Worm (Caenorhabditis elegans) whole organism, early embryonic: ENCODE measurements around the gene srbc-84.

ENCODE experiments used
- F13C5.2 ChIP-seq: sonication (generic microtip); optimal IDR thresholded peaks from 2 replicates; lab custom pipeline; 2017; ENCODE audit warnings: mild to moderate bottlenecking, missing genetic modification characterization, inconsistent platforms, missing compliant biosample characterization
- ama-1 ChIP-seq: fragments of 150-350 bp; optimal IDR thresholded peaks from 2 replicates; lab custom pipeline; 2014
- ceh-36 ChIP-seq: sonication (generic microtip); optimal IDR thresholded peaks from 2 replicates; lab custom pipeline; 2016; ENCODE audit warnings: missing genetic modification characterization, inconsistent platforms, missing compliant biosample characterization
- ets-7 ChIP-seq: sonication (generic microtip); optimal IDR thresholded peaks from 2 replicates; lab custom pipeline; 2016; ENCODE audit warnings: missing genotype, missing genetic modification characterization, missing compliant biosample characterization
- flt-1 ChIP-seq: fragments of 200-800 bp; sonication (Bioruptor generic); IDR thresholded peaks from 2 replicates; pipeline ENCODE4 v1.3.6; 2022; ENCODE audit warnings: missing genetic modification characterization, missing compliant biosample characterization
- hmbx-1 ChIP-seq: sonication (generic microtip); optimal IDR thresholded peaks from 2 replicates; lab custom pipeline; 2016; ENCODE audit warnings: mild to moderate bottlenecking, missing genetic modification characterization, missing compliant biosample characterization
- hnd-1 ChIP-seq: sonication (generic microtip); optimal IDR thresholded peaks from 2 replicates; lab custom pipeline; 2016; ENCODE audit warnings: missing genetic modification characterization, missing compliant biosample characterization
- pes-1 ChIP-seq: fragments of 200-800 bp; sonication (Bioruptor generic); IDR thresholded peaks from 2 replicates; pipeline ENCODE4 v1.3.6; 2022; ENCODE audit warnings: missing genetic modification reagents, missing genetic modification characterization, missing compliant biosample characterization
- sea-1 ChIP-seq: fragments of 200-800 bp; sonication (Bioruptor generic); conservative IDR thresholded peaks from 2 replicates; pipeline ENCODE4 v1.3.6; 2022; ENCODE audit warnings: missing genetic modification characterization, missing compliant biosample characterization
- tbx-37 ChIP-seq: fragments of 200-800 bp; sonication (Bioruptor generic); conservative IDR thresholded peaks from 2 replicates; pipeline ENCODE4 v1.3.6; 2022; ENCODE audit warnings: missing genetic modification reagents, missing genetic modification characterization, missing compliant biosample characterization

- no peak for TF ChIP-seq sea-1 (GFP tag; lab: Robert Waterston, UW)
- TF ChIP-seq ets-7 (tag; lab: Kevin White, UChicago), result no peak
- no peak for TF ChIP-seq tbx-37 (GFP tag; lab: Robert Waterston, UW)
- no peak for TF ChIP-seq ceh-36 (tag; lab: Kevin White, UChicago)
- no peak for TF ChIP-seq ama-1
- TF ChIP-seq F13C5.2 (tag; lab: Kevin White, UChicago), result no peak
- TF ChIP-seq hnd-1 (tag; lab: Kevin White, UChicago), result no peak
- TF ChIP-seq pes-1 (GFP tag; lab: Robert Waterston, UW), result no peak
- no peak for TF ChIP-seq flt-1 (GFP tag; lab: Robert Waterston, UW)
- no peak for TF ChIP-seq hmbx-1 (tag; lab: Kevin White, UChicago)
These were observed 27.6 kb upstream of the srbc-84 start, which contains the start of gene T13F3.6 for ce11 chrV:16271121-16271520.
